Worm (Caenorhabditis elegans) whole organism, L1 larva: ENCODE measurements around the gene C26D10.6.
A peak's percentile ranks its signal among the peaks of the same experiment; 100 is the strongest.

ENCODE experiments used
- C16A3.4 ChIP-seq: fragments of 150-350 bp; optimal IDR thresholded peaks from 2 replicates; lab custom pipeline; 2014; ENCODE audit warnings: missing biosample characterization, missing genetic modification characterization
- Y116A8C.19 ChIP-seq: sonication (generic microtip); optimal IDR thresholded peaks from 2 replicates; lab custom pipeline; 2016; ENCODE audit warnings: missing compliant biosample characterization, missing genetic modification characterization, borderline replicate concordance
- aha-1 ChIP-seq: fragments of 150-350 bp; optimal IDR thresholded peaks from 2 replicates; lab custom pipeline; 2014; ENCODE audit warnings: missing biosample characterization, missing genetic modification characterization
- ceh-8 ChIP-seq: fragments of 200-800 bp; sonication (Bioruptor generic); optimal IDR thresholded peaks from 2 replicates; lab custom pipeline; 2018; ENCODE audit warnings: mild to moderate bottlenecking, missing genetic modification characterization, moderate library complexity, missing compliant biosample characterization
- ceh-88 ChIP-seq: fragments of 200-800 bp; sonication (Bioruptor generic); IDR thresholded peaks from 2 replicates; pipeline ENCODE4 v1.3.6; 2022; ENCODE audit warnings: missing genetic modification characterization, missing compliant biosample characterization
- dpl-1 ChIP-seq, 3 experiments: fragments of 150-350 bp in 2 of 3; sonication (generic microtip) in 1 of 3; optimal IDR thresholded peaks; 2 replicates each; lab custom pipeline; 2014 to 2017; ENCODE audit warnings: missing biosample characterization in 3 of 3, missing genetic modification characterization in 3 of 3, missing genetic modification reagents in 3 of 3
- efl-1 ChIP-seq, 4 experiments: fragments of 150-350 bp; optimal IDR thresholded peaks in 3 of 4; peaks in 1 of 4; 1 replicate in 1 of 4; 2 replicates in 3 of 4; lab custom pipeline; 2014; ENCODE audit warnings: missing biosample characterization in 2 of 4, missing genetic modification characterization in 2 of 4, missing genetic modification reagents in 2 of 4
- elt-2 ChIP-seq: sonication (generic microtip); optimal IDR thresholded peaks from 2 replicates; lab custom pipeline; 2016; ENCODE audit warnings: missing genetic modification characterization, mild to moderate bottlenecking, inconsistent platforms, missing compliant biosample characterization, missing genetic modification reagents
- ets-5 ChIP-seq: fragments of 200-800 bp; sonication (Bioruptor generic); IDR thresholded peaks from 2 replicates; pipeline ENCODE4 v1.3.6; 2022; ENCODE audit warnings: missing genetic modification characterization, missing compliant biosample characterization
- fkh-10 ChIP-seq: sonication (generic microtip); optimal IDR thresholded peaks from 2 replicates; lab custom pipeline; 2017; ENCODE audit warnings: missing biosample characterization, missing genetic modification reagents, missing genetic modification characterization
- fkh-8 ChIP-seq: sonication (generic microtip); optimal IDR thresholded peaks from 2 replicates; lab custom pipeline; 2016; ENCODE audit warnings: mild to moderate bottlenecking, missing genetic modification characterization, missing compliant biosample characterization
- grh-1 ChIP-seq: fragments of 200-800 bp; sonication (Bioruptor generic); IDR thresholded peaks from 2 replicates; pipeline ENCODE4 v1.3.6; 2022; ENCODE audit warnings: missing genetic modification reagents, missing genetic modification characterization, missing compliant biosample characterization
- hlh-4 ChIP-seq: sonication (generic microtip); optimal IDR thresholded peaks from 2 replicates; lab custom pipeline; 2016; ENCODE audit warnings: mild to moderate bottlenecking, missing genetic modification characterization, missing compliant biosample characterization
- hpl-2 ChIP-seq: fragments of 150-350 bp; optimal IDR thresholded peaks from 2 replicates; lab custom pipeline; 2014; ENCODE audit warnings: missing biosample characterization, missing genetic modification reagents, missing genetic modification characterization
- irx-1 ChIP-seq: sonication (generic microtip); optimal IDR thresholded peaks from 2 replicates; lab custom pipeline; 2016; ENCODE audit warnings: missing genetic modification characterization, missing compliant biosample characterization
- isw-1 ChIP-seq: fragments of 200-800 bp; sonication (Bioruptor generic); IDR thresholded peaks from 2 replicates; pipeline ENCODE4 v1.3.6; 2022; ENCODE audit warnings: missing genetic modification characterization, missing compliant biosample characterization
- jun-1 ChIP-seq: fragments of 150-350 bp; optimal IDR thresholded peaks from 2 replicates; lab custom pipeline; 2014; ENCODE audit warnings: missing biosample characterization, missing genetic modification reagents, missing genetic modification characterization
- lin-14 ChIP-seq: fragments of 200-800 bp; sonication (Bioruptor generic); optimal IDR thresholded peaks from 2 replicates; lab custom pipeline; 2018; ENCODE audit warnings: mild to moderate bottlenecking, missing genetic modification characterization, moderate library complexity, missing compliant biosample characterization
- lin-15B ChIP-seq: fragments of 150-350 bp; sonication (generic microtip); optimal IDR thresholded peaks from 3 replicates; lab custom pipeline; 2014; ENCODE audit warnings: missing biosample characterization, missing genetic modification characterization
- lin-39 ChIP-seq: fragments of 150-350 bp; optimal IDR thresholded peaks from 2 replicates; lab custom pipeline; 2014; ENCODE audit warnings: missing biosample characterization, missing genetic modification reagents, missing genetic modification characterization
- lir-3 ChIP-seq: sonication (generic microtip); optimal IDR thresholded peaks from 2 replicates; lab custom pipeline; 2016; ENCODE audit warnings: mild to moderate bottlenecking, missing genetic modification characterization, moderate library complexity, missing compliant biosample characterization; ENCODE audit not compliant: poor library complexity
- lsy-2 ChIP-seq, 2 experiments: fragments of 150-350 bp; optimal IDR thresholded peaks; 2 replicates each; lab custom pipeline; 2014; ENCODE audit warnings: missing biosample characterization in 2 of 2, missing genetic modification characterization in 2 of 2
- mab-9 ChIP-seq: fragments of 200-800 bp; sonication (Bioruptor generic); IDR thresholded peaks from 2 replicates; pipeline ENCODE4 v1.3.6; 2022; ENCODE audit warnings: missing genetic modification reagents, missing genetic modification characterization, missing compliant biosample characterization
- mdl-1 ChIP-seq, 2 experiments: fragments of 150-350 bp; optimal IDR thresholded peaks; 2 replicates each; lab custom pipeline; 2014 to 2017; ENCODE audit warnings: missing biosample characterization in 2 of 2, missing genetic modification characterization in 2 of 2, inconsistent platforms in 1 of 2
- mef-2 ChIP-seq: fragments of 150-350 bp; optimal IDR thresholded peaks from 2 replicates; lab custom pipeline; 2014; ENCODE audit warnings: missing biosample characterization, missing genetic modification characterization
- nhr-19 ChIP-seq: fragments of 200-800 bp; sonication (Bioruptor generic); conservative IDR thresholded peaks from 2 replicates; pipeline ENCODE4 v1.3.6; 2022; ENCODE audit warnings: missing genetic modification characterization, missing compliant biosample characterization
- nhr-20 ChIP-seq: sonication (generic microtip); optimal IDR thresholded peaks from 2 replicates; lab custom pipeline; 2016; ENCODE audit warnings: mild to moderate bottlenecking, missing genetic modification characterization, missing compliant biosample characterization
- nhr-28 ChIP-seq: fragments of 150-350 bp; optimal IDR thresholded peaks from 2 replicates; lab custom pipeline; 2014; ENCODE audit warnings: missing biosample characterization, missing genetic modification characterization
- nhr-47 ChIP-seq: sonication (generic microtip); optimal IDR thresholded peaks from 2 replicates; lab custom pipeline; 2016; ENCODE audit warnings: mild to moderate bottlenecking, missing genetic modification characterization, moderate library complexity, missing compliant biosample characterization
- nhr-71 ChIP-seq: sonication (generic microtip); optimal IDR thresholded peaks from 2 replicates; lab custom pipeline; 2016; ENCODE audit warnings: mild to moderate bottlenecking, missing genetic modification characterization, moderate library complexity, missing compliant biosample characterization
- nhr-77 ChIP-seq: fragments of 150-350 bp; optimal IDR thresholded peaks from 2 replicates; lab custom pipeline; 2014; ENCODE audit warnings: missing biosample characterization, missing genetic modification characterization
- nhr-84 ChIP-seq: sonication (generic microtip); optimal IDR thresholded peaks from 2 replicates; lab custom pipeline; 2017; ENCODE audit warnings: missing biosample characterization, missing genetic modification characterization
- nhr-85 ChIP-seq: sonication (generic microtip); peaks from one replicate; lab custom pipeline; 2016; ENCODE audit warnings: missing genetic modification characterization, inconsistent platforms, missing compliant biosample characterization
- skn-1 ChIP-seq: fragments of 150-350 bp; optimal IDR thresholded peaks from 2 replicates; lab custom pipeline; 2014; ENCODE audit warnings: missing biosample characterization, missing genetic modification characterization
- snpc-4 ChIP-seq: fragments of 150-350 bp; optimal IDR thresholded peaks from 2 replicates; lab custom pipeline; 2014; ENCODE audit warnings: missing biosample characterization, missing genetic modification characterization
- snu-23 ChIP-seq: sonication (generic microtip); optimal IDR thresholded peaks from 2 replicates; lab custom pipeline; 2016; ENCODE audit warnings: missing genetic modification characterization, missing compliant biosample characterization
- sox-4 ChIP-seq: sonication (generic microtip); optimal IDR thresholded peaks from 2 replicates; lab custom pipeline; 2016; ENCODE audit warnings: missing genetic modification characterization, missing compliant biosample characterization
- sptf-1 ChIP-seq: fragments of 150-350 bp; optimal IDR thresholded peaks from 2 replicates; lab custom pipeline; 2014; ENCODE audit warnings: missing biosample characterization, missing genetic modification characterization
- sup-37 ChIP-seq: fragments of 200-800 bp; sonication (Bioruptor generic); optimal IDR thresholded peaks from 2 replicates; lab custom pipeline; 2018; ENCODE audit warnings: mild to moderate bottlenecking, missing genetic modification characterization, missing compliant biosample characterization
- swsn-7 ChIP-seq: sonication (generic microtip); optimal IDR thresholded peaks from 2 replicates; lab custom pipeline; 2016; ENCODE audit warnings: missing genetic modification characterization, missing compliant biosample characterization
- tlp-1 ChIP-seq: fragments of 150-350 bp; optimal IDR thresholded peaks from 2 replicates; lab custom pipeline; 2014; ENCODE audit warnings: missing biosample characterization, missing genetic modification characterization
- unc-130 ChIP-seq: fragments of 150-350 bp; optimal IDR thresholded peaks from 2 replicates; lab custom pipeline; 2017; ENCODE audit warnings: missing biosample characterization, missing genetic modification characterization, inconsistent platforms
- unc-30 ChIP-seq: sonication (generic microtip); optimal IDR thresholded peaks from 2 replicates; lab custom pipeline; 2017; ENCODE audit warnings: missing biosample characterization, missing genetic modification characterization
- vab-15 ChIP-seq: sonication (generic microtip); optimal IDR thresholded peaks from 2 replicates; lab custom pipeline; 2017; ENCODE audit warnings: missing genotype, mild to moderate bottlenecking, missing genetic modification characterization, missing compliant biosample characterization
- zag-1 ChIP-seq: fragments of 150-350 bp; optimal IDR thresholded peaks from 2 replicates; lab custom pipeline; 2014; ENCODE audit warnings: missing biosample characterization, missing genetic modification characterization
- ztf-4 ChIP-seq: fragments of 150-350 bp; optimal IDR thresholded peaks from 2 replicates; lab custom pipeline; 2014; ENCODE audit warnings: missing biosample characterization, missing genetic modification characterization

Gene C26D10.6

ce11 chrII:8333643-8334042, 20.9 kb downstream of the C26D10.6 start, which contains the start of gene C26D10.7:
TSS of gene C26D10.7 (plus strand) at chrII:8333943.
- TF ChIP-seq nhr-20 (tag; lab: Kevin White, UChicago) (no peak), nhr-85 (tag; lab: Kevin White, UChicago) (no peak), ztf-4 (no peak), isw-1 (GFP tag; lab: Robert Waterston, UW) (no peak), nhr-84 (tag; lab: Kevin White, UChicago) (no peak), ets-5 (GFP tag; lab: Robert Waterston, UW) (no peak)

ce11 chrII:8329462-8329861, 25.0 kb downstream of the C26D10.6 start, which contains the start of gene C26D10.4:
TSS of gene C26D10.4 (plus strand) at chrII:8329762.
- TF ChIP-seq unc-30 (tag; lab: Kevin White, UChicago): no peak
- TF ChIP-seq snu-23 (GFP tag; lab: Kevin White, UChicago): peak; percentile 4
- TF ChIP-seq dpl-1 (GFP tag; optimal IDR thresholded peaks at IDR 0.05; lab: Kevin White, UChicago): peak in 2 of 3 experiments; percentile 10 to 11
- no peak for TF ChIP-seq grh-1 (GFP tag; lab: Robert Waterston, UW)
- TF ChIP-seq jun-1 (tag; lab: Kevin White, UChicago): no peak
- TF ChIP-seq irx-1 (tag; lab: Kevin White, UChicago): no peak
- TF ChIP-seq efl-1 (optimal IDR thresholded peaks at IDR 0.05; lab: Kevin White, UChicago): no peak
- TF ChIP-seq efl-1 (GFP tag; optimal IDR thresholded peaks at IDR 0.05 in 1 of 2; lab: Kevin White, UChicago): peak in 1 of 2 experiments; percentile 15
- no peak for TF ChIP-seq ztf-4
- no peak for TF ChIP-seq hpl-2 (GFP tag; lab: Kevin White, UChicago)
- no peak for TF ChIP-seq hlh-4 (tag; lab: Kevin White, UChicago)

- TF ChIP-seq nhr-84 (tag; lab: Kevin White, UChicago) (no peak), ceh-8 (GFP tag; lab: Kevin White, UChicago) (peak; percentile 40), ets-5 (GFP tag; lab: Robert Waterston, UW) (no peak), nhr-28 (tag; lab: Kevin White, UChicago) (no peak), hpl-2 (GFP tag; lab: Kevin White, UChicago) (no peak), ztf-4 (peak; percentile 11), C16A3.4 (tag; lab: Kevin White, UChicago) (peak; percentile 84), tlp-1 (no peak), ceh-88 (GFP tag; lab: Robert Waterston, UW) (no peak), nhr-47 (peak; percentile 82), lsy-2 (tag; optimal IDR thresholded peaks at IDR 0.05; lab: Kevin White, UChicago) (peak; percentile 86 to 95), mdl-1 (tag; optimal IDR thresholded peaks at IDR 0.05; lab: Kevin White, UChicago) (peak in 1 of 2 experiments; percentile 81), lin-15B (peak; percentile 82), swsn-7 (tag; lab: Kevin White, UChicago) (peak; percentile 80), irx-1 (tag; lab: Kevin White, UChicago) (peak; percentile 39), nhr-77 (tag; lab: Kevin White, UChicago) (peak; percentile 69), sptf-1 (tag; lab: Kevin White, UChicago) (no peak), fkh-8 (tag; lab: Kevin White, UChicago) (peak; percentile 74), efl-1 (optimal IDR thresholded peaks at IDR 0.05; lab: Kevin White, UChicago) (peak; percentile 86 to 95), efl-1 (GFP tag; optimal IDR thresholded peaks at IDR 0.05 in 1 of 2; lab: Kevin White, UChicago) (peak; percentile 94 to 99), nhr-19 (peak; percentile 84), mef-2 (tag; lab: Kevin White, UChicago) (no peak), nhr-85 (tag; lab: Kevin White, UChicago) (peak; percentile 82), elt-2 (tag; lab: Kevin White, UChicago) (peak; percentile 24), sox-4 (tag; lab: Kevin White, UChicago) (no peak), vab-15 (tag; lab: Kevin White, UChicago) (peak; percentile 100), zag-1 (tag; lab: Kevin White, UChicago) (peak; percentile 27), lin-14 (GFP tag; lab: Kevin White, UChicago) (peak; percentile 87), aha-1 (tag; lab: Kevin White, UChicago) (no peak), nhr-71 (tag; lab: Kevin White, UChicago) (peak; percentile 91), skn-1 (tag; lab: Kevin White, UChicago) (peak; percentile 75), unc-130 (tag; lab: Kevin White, UChicago) (peak; percentile 65), snu-23 (GFP tag; lab: Kevin White, UChicago) (peak; percentile 88), lir-3 (tag; lab: Kevin White, UChicago) (peak; percentile 37), mab-9 (GFP tag; lab: Robert Waterston, UW) (peak; percentile 39; the same call in 1 of the 2 replicates), fkh-10 (GFP tag; lab: Kevin White, UChicago) (peak; percentile 2), lin-39 (tag; lab: Kevin White, UChicago) (peak; percentile 97), snpc-4 (no peak), Y116A8C.19 (no peak), sup-37 (GFP tag; lab: Kevin White, UChicago) (no peak)
Observed at ce11 chrII:8328820-8329339, 25.6 kb downstream of the C26D10.6 start, which contains the start of gene hel-1. TSS of gene hel-1 (minus strand) at chrII:8328870.
